Fruit fly (Drosophila melanogaster) whole organism: ENCODE data around the gene NimC3.

ENCODE experiments used
- CG8478 ChIP-seq: fragments of >200 bp; optimal IDR thresholded peaks from 2 replicates; lab custom pipeline; 2018; ENCODE audit warnings: inconsistent platforms
- Dll ChIP-seq: fragments of >200 bp; optimal IDR thresholded peaks from 2 replicates; lab custom pipeline; 2017
- EcR ChIP-seq, 2 experiments: fragments of >200 bp; optimal IDR thresholded peaks; 2 replicates each; lab custom pipeline; 2017; ENCODE audit warnings: missing biosample characterization in 2 of 2, missing genetic modification characterization in 2 of 2, missing genetic modification reagents in 2 of 2
- pan ChIP-seq: fragments of >200 bp; optimal IDR thresholded peaks from 2 replicates; lab custom pipeline; 2017
- psq ChIP-seq: fragments of >200 bp; optimal IDR thresholded peaks from 2 replicates; lab custom pipeline; 2017
- usp ChIP-seq: fragments of >200 bp; optimal IDR thresholded peaks from 2 replicates; lab custom pipeline; 2017; ENCODE audit warnings: missing biosample characterization, missing genetic modification characterization, mixed read lengths

Gene NimC3

DNA sequence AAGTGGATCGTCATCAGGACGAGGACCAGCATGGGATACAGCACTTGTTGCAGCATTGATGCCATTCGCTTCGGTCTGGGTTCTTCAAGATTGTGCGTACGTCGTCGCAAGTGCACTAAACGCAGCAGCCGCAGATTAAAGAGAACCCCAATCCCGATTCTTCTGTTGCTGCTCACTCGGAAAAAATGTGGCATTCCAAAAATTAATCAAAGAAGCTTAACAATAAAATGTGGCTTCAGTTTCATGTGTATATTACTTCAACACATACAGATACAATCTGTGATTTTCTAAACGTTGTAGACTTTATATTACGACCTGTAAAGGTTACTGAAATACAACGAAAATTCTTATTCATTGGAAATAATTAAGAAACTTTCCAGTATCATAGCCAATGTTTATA is at the start of gene NimC3:
NimC3 (minus strand) TSS at position 101 of the 400 bp plus-strand sequence.
- TF ChIP-seq EcR (GFP tag; optimal IDR thresholded peaks at IDR 0.05; lab: Kevin White, UChicago), result no peak
- no peak for TF ChIP-seq usp (GFP tag; lab: Kevin White, UChicago)
- no peak for TF ChIP-seq pan
- TF ChIP-seq CG8478 (lab: Kevin White, UChicago), result no peak
- no peak for TF ChIP-seq psq (lab: Kevin White, UChicago)
- no peak for TF ChIP-seq Dll (lab: Kevin White, UChicago)

DNA sequence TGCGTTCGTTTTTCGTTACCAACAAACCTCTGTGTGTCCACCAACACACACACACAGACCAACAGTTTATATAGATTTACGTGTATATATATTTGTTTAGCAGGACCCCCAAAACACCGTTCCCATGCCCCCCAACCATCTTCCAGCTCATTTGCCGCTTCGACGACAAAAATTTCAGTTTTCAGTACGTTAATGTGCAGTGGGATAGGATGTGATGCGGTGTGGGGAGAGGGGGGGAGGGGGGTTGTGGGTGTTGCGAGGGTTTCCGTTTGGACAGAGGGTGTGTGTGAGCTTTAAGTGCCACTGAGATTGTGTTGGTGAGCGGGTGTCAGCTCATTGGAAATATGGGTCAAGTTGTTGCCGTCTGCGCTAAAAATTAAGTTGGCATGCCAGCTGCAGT is 34.9 kb upstream of the NimC3 start:
- TF ChIP-seq Dll (lab: Kevin White, UChicago) (no peak), EcR (GFP tag; optimal IDR thresholded peaks at IDR 0.05; lab: Kevin White, UChicago) (no peak)

DNA sequence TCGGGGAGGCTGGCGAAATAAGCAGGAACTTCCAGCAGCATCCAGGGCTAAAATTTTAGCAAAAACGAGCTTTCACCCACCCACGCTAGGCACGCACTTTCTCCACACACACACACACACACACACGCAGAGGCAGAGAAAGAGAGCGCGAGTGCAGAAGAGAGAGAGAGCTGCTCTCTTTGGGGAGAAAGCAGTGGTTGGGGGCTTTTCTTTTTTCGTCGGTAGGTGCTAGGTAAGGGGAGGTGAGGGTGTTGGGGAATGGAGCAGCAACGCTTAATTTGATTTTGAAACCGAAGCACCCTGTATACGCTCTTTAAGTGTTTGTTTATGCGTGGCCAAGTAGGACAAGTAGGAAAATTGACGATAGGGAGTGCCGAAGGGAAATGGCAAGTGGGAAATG is 34.3 kb upstream of the NimC3 start:
- TF ChIP-seq Dll (lab: Kevin White, UChicago), result no peak
- no peak for TF ChIP-seq EcR (GFP tag; optimal IDR thresholded peaks at IDR 0.05; lab: Kevin White, UChicago)

DNA sequence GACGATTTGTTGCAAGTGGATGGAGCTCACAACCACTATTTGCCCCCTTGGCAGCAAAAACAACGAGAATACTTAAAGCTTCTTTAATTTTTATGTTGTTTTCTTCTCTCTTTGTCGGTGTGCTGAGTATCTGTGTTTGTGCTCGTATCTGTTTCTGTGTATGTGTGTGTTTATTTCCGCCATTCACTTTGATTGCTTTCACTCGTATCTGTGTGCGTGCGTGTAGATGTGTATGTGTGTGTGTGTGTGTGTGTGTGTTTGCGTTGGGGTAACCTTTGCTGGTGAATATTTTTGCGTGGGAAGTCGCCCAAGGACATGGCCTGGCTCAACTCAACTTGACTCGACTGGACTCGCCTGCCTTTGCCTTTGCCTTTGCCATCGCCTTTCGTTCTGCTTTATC is 29.9 kb upstream of the NimC3 start:
- TF ChIP-seq EcR (GFP tag; optimal IDR thresholded peaks at IDR 0.05; lab: Kevin White, UChicago), result no peak
- TF ChIP-seq usp (GFP tag; lab: Kevin White, UChicago), result no peak
- no peak for TF ChIP-seq pan

DNA sequence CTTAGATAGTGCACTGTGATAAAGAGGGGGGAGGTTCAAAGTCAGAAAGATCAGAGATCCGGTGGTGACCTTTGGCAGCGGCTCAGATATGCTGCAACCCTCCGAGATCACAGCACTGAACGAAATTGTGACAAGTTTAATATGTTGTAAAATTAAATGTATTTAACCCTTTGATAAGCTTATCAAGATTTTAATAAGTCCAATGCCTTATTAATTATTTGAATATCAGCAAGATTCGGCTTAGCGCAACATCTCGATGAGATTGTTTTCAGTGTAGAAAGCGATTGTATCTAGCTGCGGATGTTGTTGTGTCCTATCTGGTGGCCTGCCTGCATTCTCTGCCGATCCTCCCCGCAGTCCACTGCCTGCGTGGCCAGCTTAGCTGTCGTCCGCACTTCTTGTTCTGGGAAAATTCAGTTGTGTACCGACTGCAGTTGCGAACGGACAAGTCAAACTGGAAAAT is 27.2 kb upstream of the NimC3 start, which contains the start of gene NimC4:
NimC4 (plus strand) TSS at position 413 of the 463 bp plus-strand sequence.
- TF ChIP-seq EcR (GFP tag; optimal IDR thresholded peaks at IDR 0.05; lab: Kevin White, UChicago), result no peak
- no peak for TF ChIP-seq usp (GFP tag; lab: Kevin White, UChicago)
- no peak for TF ChIP-seq psq (lab: Kevin White, UChicago)
- TF ChIP-seq CG8478 (lab: Kevin White, UChicago), result no peak
- TF ChIP-seq pan, result no peak
- TF ChIP-seq Dll (lab: Kevin White, UChicago), result no peak

DNA sequence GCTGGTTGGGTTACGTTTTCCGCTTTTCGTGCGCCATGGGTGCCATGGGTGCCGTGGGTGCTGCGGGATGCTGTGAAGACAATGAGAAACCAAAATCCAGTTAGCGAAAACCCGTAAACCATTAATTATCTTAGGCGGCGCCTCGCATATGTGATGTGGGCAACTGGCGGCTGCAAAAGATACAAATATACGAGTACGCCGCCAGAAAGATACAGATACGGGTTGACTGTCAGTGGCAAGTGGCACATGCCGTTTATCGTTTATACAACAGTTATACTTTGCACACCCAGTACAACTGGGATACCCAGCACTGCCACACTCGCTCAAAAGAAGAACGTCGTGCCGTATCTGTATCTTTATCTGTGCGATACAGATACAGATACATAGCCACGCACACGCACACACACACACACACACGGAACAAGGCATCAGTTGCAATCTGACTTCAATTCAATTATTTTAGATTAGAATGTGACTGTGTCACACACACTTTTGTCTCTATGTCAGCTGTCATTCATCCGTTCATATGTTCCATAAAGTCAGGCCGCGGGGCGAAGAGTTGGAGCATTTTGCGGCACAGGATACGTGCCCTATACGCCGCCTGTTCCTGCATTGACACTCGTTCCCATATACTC is 25.7 kb upstream of the NimC3 start:
- TF ChIP-seq EcR (GFP tag; optimal IDR thresholded peaks at IDR 0.05; lab: Kevin White, UChicago) (no peak), usp (GFP tag; lab: Kevin White, UChicago) (no peak), Dll (lab: Kevin White, UChicago) (no peak), psq (lab: Kevin White, UChicago) (no peak), pan (no peak), CG8478 (lab: Kevin White, UChicago) (no peak)

DNA sequence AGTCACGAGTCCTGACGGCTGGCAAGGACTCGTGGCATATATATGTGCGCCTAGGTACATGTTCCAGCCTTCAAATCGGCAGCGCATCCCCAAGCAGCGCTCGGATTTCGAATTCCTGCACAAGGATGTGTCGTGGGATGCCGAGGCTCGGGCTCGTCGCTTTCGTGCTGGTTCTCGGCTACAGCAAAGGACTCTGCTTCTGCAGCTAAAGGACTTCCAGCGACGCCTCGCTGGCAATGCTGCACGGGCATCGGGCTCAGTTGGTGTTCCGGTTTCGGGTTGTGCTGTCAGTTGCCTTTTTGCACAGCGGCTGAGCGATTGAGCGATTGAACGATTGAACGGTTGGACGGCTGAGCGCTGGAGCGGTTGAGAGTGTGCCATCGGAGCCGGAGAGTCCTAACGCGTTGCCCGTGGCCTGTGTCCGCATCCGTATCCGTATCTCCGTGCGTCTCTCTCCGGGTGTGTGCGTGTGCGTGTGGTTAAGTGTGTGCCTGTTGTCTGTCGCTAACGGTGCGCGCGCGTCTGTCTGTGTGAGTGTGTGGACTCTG is 20.0 kb upstream of the NimC3 start, which contains the start of gene nAChRalpha5:
nAChRalpha5 (plus strand) TSS at position 235 of the 548 bp plus-strand sequence.
- TF ChIP-seq CG8478 (lab: Kevin White, UChicago), result no peak
- no peak for TF ChIP-seq pan
- TF ChIP-seq Dll (lab: Kevin White, UChicago), result no peak
- no peak for TF ChIP-seq psq (lab: Kevin White, UChicago)
- TF ChIP-seq EcR (GFP tag; optimal IDR thresholded peaks at IDR 0.05; lab: Kevin White, UChicago), result no peak
- no peak for TF ChIP-seq usp (GFP tag; lab: Kevin White, UChicago)

DNA sequence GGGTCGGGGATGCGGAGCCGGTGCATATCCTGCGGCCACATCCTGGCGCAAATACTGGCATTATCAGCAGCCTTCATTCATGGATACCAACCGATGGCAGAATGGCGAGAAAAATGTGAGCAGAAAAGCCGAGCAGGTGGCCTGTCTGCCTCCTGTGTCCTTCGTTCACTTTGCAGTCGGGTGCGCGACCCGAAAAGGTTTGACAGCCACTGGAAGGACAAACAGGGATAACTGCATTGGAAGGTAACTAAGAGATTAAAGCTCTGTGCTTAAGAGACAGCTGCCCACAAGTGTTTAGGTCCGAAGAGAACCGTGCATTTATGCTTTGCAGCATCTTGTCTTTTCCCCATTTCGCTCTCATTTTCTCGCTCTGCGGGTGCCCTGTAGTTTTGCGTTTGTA is 18.7 kb upstream of the NimC3 start:
- TF ChIP-seq EcR (GFP tag; optimal IDR thresholded peaks at IDR 0.05; lab: Kevin White, UChicago) (no peak), psq (lab: Kevin White, UChicago) (no peak), CG8478 (lab: Kevin White, UChicago) (no peak), Dll (lab: Kevin White, UChicago) (no peak), usp (GFP tag; lab: Kevin White, UChicago) (no peak), pan (no peak)

DNA sequence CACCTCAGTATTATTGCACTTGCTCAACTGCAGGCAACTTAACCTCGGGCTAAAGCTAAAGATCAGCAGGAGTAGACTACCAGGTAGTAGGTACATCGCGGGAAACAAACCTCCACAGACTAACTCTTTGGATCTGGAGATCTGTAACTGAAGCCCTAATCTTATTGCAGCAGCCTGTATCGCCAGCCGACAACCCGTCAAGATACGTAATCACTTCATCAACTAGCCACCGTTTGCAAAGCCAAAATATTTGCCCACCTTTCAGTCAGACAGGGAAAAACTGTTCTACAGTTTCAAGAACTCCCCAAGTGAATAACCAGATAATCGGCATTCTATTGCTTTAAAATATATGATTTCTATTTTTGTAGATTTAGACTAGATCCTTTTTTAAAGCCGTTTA is 11.4 kb upstream of the NimC3 start, which contains the start of gene CG18095:
CG18095 (minus strand) TSS at position 101 of the 400 bp plus-strand sequence.
- TF ChIP-seq CG8478 (lab: Kevin White, UChicago) (no peak), usp (GFP tag; lab: Kevin White, UChicago) (no peak), pan (no peak), EcR (GFP tag; optimal IDR thresholded peaks at IDR 0.05; lab: Kevin White, UChicago) (no peak), psq (lab: Kevin White, UChicago) (no peak), Dll (lab: Kevin White, UChicago) (no peak)

DNA sequence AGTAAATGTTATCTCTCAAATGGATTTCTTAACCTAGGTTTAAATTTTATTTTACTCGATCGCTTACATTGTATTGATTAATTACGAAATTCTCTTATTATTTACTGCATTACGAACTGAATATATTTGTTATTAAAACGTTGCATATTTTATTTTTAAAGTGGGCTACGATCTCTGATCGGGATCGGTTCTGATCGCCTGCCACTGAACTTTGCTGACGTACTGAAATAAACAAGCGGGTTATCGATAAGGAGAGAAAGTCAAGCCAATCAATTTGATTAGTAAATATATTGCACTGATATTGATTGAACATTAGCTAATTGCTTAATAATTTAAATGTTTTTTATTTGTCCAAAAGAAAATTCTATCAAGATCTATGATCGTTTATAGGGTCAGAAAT is 9.2 kb upstream of the NimC3 start:
- no peak for TF ChIP-seq usp (GFP tag; lab: Kevin White, UChicago)
- no peak for TF ChIP-seq psq (lab: Kevin White, UChicago)
- TF ChIP-seq pan, result no peak

DNA sequence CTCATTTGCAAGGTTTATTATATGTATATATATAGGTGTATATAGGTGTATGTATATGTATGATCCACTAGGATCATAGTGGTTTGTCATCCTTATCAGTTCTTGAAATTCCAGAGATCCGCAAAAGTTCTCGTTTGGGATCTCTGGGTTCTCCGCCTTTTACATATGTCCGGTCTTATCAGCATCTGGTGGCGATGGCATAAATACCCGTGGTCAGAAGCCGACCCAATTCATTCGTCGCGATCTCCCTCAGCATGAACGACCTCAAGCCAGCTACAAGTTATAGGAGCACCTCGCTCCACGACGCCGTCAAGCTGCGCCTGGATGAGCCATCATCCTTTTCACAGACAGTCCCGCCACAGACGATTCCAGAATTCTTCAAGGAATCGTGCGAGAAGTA is 6.8 kb upstream of the NimC3 start, which contains the start of gene hll:
hll (plus strand) TSS at position 224 of the 400 bp plus-strand sequence.
- no peak for TF ChIP-seq EcR (GFP tag; optimal IDR thresholded peaks at IDR 0.05; lab: Kevin White, UChicago)
- TF ChIP-seq Dll (lab: Kevin White, UChicago), result no peak
- no peak for TF ChIP-seq usp (GFP tag; lab: Kevin White, UChicago)
- no peak for TF ChIP-seq CG8478 (lab: Kevin White, UChicago)
- no peak for TF ChIP-seq pan
- no peak for TF ChIP-seq psq (lab: Kevin White, UChicago)

DNA sequence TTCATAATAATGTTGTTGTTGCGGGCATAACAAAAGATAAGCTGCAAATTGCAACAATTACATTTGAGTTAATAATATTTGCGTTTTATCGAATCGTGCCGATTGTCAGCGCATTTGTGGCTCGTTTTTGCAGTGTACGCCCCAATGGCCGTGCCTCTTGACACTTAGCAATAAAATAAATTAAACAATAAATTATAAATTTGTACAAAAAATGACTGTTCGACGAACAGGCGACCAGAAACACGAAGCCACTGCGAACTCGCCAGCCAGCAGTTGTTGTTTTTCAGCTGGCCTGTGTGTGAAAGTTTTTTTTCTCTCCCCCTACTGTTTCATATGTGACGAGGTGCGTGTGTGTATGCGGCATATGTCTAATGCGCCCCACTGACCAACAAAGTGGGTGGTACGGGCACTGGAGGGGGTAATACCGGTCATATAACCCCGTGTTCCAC is 5.5 kb upstream of the NimC3 start:
- TF ChIP-seq psq (lab: Kevin White, UChicago) (no peak), Dll (lab: Kevin White, UChicago) (no peak), usp (GFP tag; lab: Kevin White, UChicago) (no peak), CG8478 (lab: Kevin White, UChicago) (no peak), EcR (GFP tag; optimal IDR thresholded peaks at IDR 0.05; lab: Kevin White, UChicago) (no peak), pan (no peak)
